Worm (Caenorhabditis elegans) whole organism, late embryonic: ENCODE data around the gene F54D5.2.

Experiments used
- nhr-11 ChIP-seq: fragments of 150-350 bp; optimal IDR thresholded peaks from 2 replicates; lab custom pipeline; 2014; ENCODE audit warnings: missing biosample characterization, missing genetic modification characterization
- pqm-1 ChIP-seq: sonication (generic microtip); optimal IDR thresholded peaks from 2 replicates; lab custom pipeline; 2016; ENCODE audit warnings: missing genetic modification characterization, missing compliant biosample characterization

- no peak for TF ChIP-seq nhr-11 (tag; lab: Kevin White, UChicago)
- no peak for TF ChIP-seq pqm-1 (tag; lab: Kevin White, UChicago)
Measured at ce11 chrII:11568670-11569069, 4.3 kb upstream of the F54D5.2 start.
